Worm (Caenorhabditis elegans) whole organism, L2 larva: ENCODE measurements around the gene adt-3.

Experiments used
- C34F6.9 ChIP-seq: fragments of 150-350 bp; optimal IDR thresholded peaks from 2 replicates; lab custom pipeline; 2014; ENCODE audit warnings: missing biosample characterization, missing genetic modification characterization
- R02D3.7 ChIP-seq: fragments of 150-350 bp; optimal IDR thresholded peaks from 2 replicates; lab custom pipeline; 2014; ENCODE audit warnings: missing biosample characterization, missing genetic modification characterization
- ZK546.5 ChIP-seq: sonication (generic microtip); optimal IDR thresholded peaks from 2 replicates; lab custom pipeline; 2017; ENCODE audit warnings: missing biosample characterization, missing genetic modification characterization
- aly-2 ChIP-seq: fragments of 150-350 bp; optimal IDR thresholded peaks from 2 replicates; lab custom pipeline; 2014; ENCODE audit warnings: missing biosample characterization, missing genetic modification characterization
- ama-1 ChIP-seq: fragments of 150-350 bp; optimal IDR thresholded peaks from 2 replicates; lab custom pipeline; 2018; ENCODE audit warnings: inconsistent platforms
- blmp-1 ChIP-seq: sonication (generic microtip); optimal IDR thresholded peaks from 2 replicates; lab custom pipeline; 2017; ENCODE audit warnings: missing genetic modification characterization, mild to moderate bottlenecking, missing compliant biosample characterization, antibody characterized with exemption, moderate library complexity; ENCODE audit not compliant: insufficient read depth
- ceh-16 ChIP-seq: fragments of 150-350 bp; optimal IDR thresholded peaks from 2 replicates; lab custom pipeline; 2014; ENCODE audit warnings: missing biosample characterization, missing genetic modification characterization
- crh-2 ChIP-seq: sonication (generic microtip); optimal IDR thresholded peaks from 2 replicates; lab custom pipeline; 2017; ENCODE audit warnings: missing biosample characterization, missing genetic modification characterization
- dmd-4 ChIP-seq: sonication (generic microtip); optimal IDR thresholded peaks from 2 replicates; lab custom pipeline; 2017; ENCODE audit warnings: missing biosample characterization, missing genetic modification characterization
- egl-27 ChIP-seq: sonication (generic microtip); optimal IDR thresholded peaks from 3 replicates; lab custom pipeline; 2017; ENCODE audit warnings: missing biosample characterization, missing genetic modification reagents, missing genetic modification characterization
- elt-1 ChIP-seq: fragments of 150-350 bp; optimal IDR thresholded peaks from 2 replicates; lab custom pipeline; 2014; ENCODE audit warnings: missing biosample characterization, missing genetic modification characterization
- elt-3 ChIP-seq: sonication (generic microtip); optimal IDR thresholded peaks from 2 replicates; lab custom pipeline; 2017; ENCODE audit warnings: missing biosample characterization, missing genetic modification characterization
- fos-1 ChIP-seq: fragments of 150-350 bp; optimal IDR thresholded peaks from 2 replicates; lab custom pipeline; 2014; ENCODE audit warnings: missing biosample characterization, missing genetic modification characterization
- gmeb-1 ChIP-seq: fragments of 150-350 bp; optimal IDR thresholded peaks from 2 replicates; lab custom pipeline; 2014; ENCODE audit warnings: missing biosample characterization, missing genetic modification characterization
- lin-11 ChIP-seq: fragments of 150-350 bp; sonication (generic microtip); optimal IDR thresholded peaks from 2 replicates; lab custom pipeline; 2014; ENCODE audit warnings: missing biosample characterization, missing genetic modification characterization, inconsistent platforms, mixed read lengths
- lin-13 ChIP-seq: fragments of 150-350 bp; optimal IDR thresholded peaks from 2 replicates; lab custom pipeline; 2014; ENCODE audit warnings: missing biosample characterization, missing genetic modification reagents, missing genetic modification characterization
- lsy-2 ChIP-seq, 2 experiments: fragments of 150-350 bp in 1 of 2; sonication (generic microtip) in 1 of 2; optimal IDR thresholded peaks; 2 replicates each; lab custom pipeline; 2014 to 2017; ENCODE audit warnings: missing biosample characterization in 2 of 2, missing genetic modification characterization in 2 of 2
- mab-5 ChIP-seq: fragments of 150-350 bp; optimal IDR thresholded peaks from 2 replicates; lab custom pipeline; 2014; ENCODE audit warnings: missing biosample characterization, missing genetic modification characterization
- mbf-1 ChIP-seq: sonication (generic microtip); optimal IDR thresholded peaks from 2 replicates; lab custom pipeline; 2017; ENCODE audit warnings: missing biosample characterization, missing genetic modification characterization
- nhr-10 ChIP-seq: sonication (generic microtip); optimal IDR thresholded peaks from 2 replicates; lab custom pipeline; 2017; ENCODE audit warnings: missing biosample characterization, missing genetic modification characterization
- nhr-11 ChIP-seq: fragments of 150-350 bp; optimal IDR thresholded peaks from 2 replicates; lab custom pipeline; 2014; ENCODE audit warnings: missing biosample characterization, missing genetic modification characterization
- nhr-12 ChIP-seq: fragments of 150-350 bp; optimal IDR thresholded peaks from 2 replicates; lab custom pipeline; 2014; ENCODE audit warnings: missing biosample characterization, missing genetic modification characterization
- nhr-129 ChIP-seq: fragments of 150-350 bp; optimal IDR thresholded peaks from 2 replicates; lab custom pipeline; 2014; ENCODE audit warnings: missing biosample characterization, missing genetic modification characterization
- nhr-21 ChIP-seq: fragments of 150-350 bp; optimal IDR thresholded peaks from 2 replicates; lab custom pipeline; 2014; ENCODE audit warnings: missing biosample characterization, missing genetic modification characterization
- nhr-237 ChIP-seq: fragments of 150-350 bp; optimal IDR thresholded peaks from 2 replicates; lab custom pipeline; 2014; ENCODE audit warnings: missing biosample characterization, missing genetic modification characterization
- nhr-25 ChIP-seq: fragments of 150-350 bp; sonication (generic microtip); optimal IDR thresholded peaks from 3 replicates; lab custom pipeline; 2014; ENCODE audit warnings: missing biosample characterization, missing genetic modification characterization
- nhr-77 ChIP-seq: fragments of 150-350 bp; optimal IDR thresholded peaks from 2 replicates; lab custom pipeline; 2014; ENCODE audit warnings: missing biosample characterization, missing genetic modification characterization
- peb-1 ChIP-seq: fragments of 150-350 bp; optimal IDR thresholded peaks from 2 replicates; lab custom pipeline; 2014; ENCODE audit warnings: missing biosample characterization, missing genetic modification characterization
- sem-4 ChIP-seq: fragments of 150-350 bp; optimal IDR thresholded peaks from 2 replicates; lab custom pipeline; 2014; ENCODE audit warnings: missing biosample characterization, missing genetic modification reagents, missing genetic modification characterization
- sma-3 ChIP-seq: sonication (generic microtip); optimal IDR thresholded peaks from 2 replicates; lab custom pipeline; 2016; ENCODE audit warnings: missing genetic modification reagents, missing genetic modification characterization, missing compliant biosample characterization
- sma-9 ChIP-seq, 2 experiments: fragments of 150-350 bp in 1 of 2; sonication (generic microtip) in 1 of 2; optimal IDR thresholded peaks; 2 replicates each; lab custom pipeline; 2014 to 2016; ENCODE audit warnings: missing genetic modification characterization in 2 of 2, mild to moderate bottlenecking in 1 of 2, missing biosample characterization in 1 of 2, missing compliant biosample characterization in 1 of 2, missing genetic modification reagents in 1 of 2, moderate library complexity in 1 of 2
- snpc-4 ChIP-seq: fragments of 150-350 bp; optimal IDR thresholded peaks from 2 replicates; lab custom pipeline; 2014; ENCODE audit warnings: missing biosample characterization, missing genetic modification characterization
- unc-39 ChIP-seq: fragments of 150-350 bp; optimal IDR thresholded peaks from 2 replicates; lab custom pipeline; 2014; ENCODE audit warnings: missing biosample characterization, missing genetic modification characterization
- zag-1 ChIP-seq: fragments of 150-350 bp; optimal IDR thresholded peaks from 2 replicates; lab custom pipeline; 2014; ENCODE audit warnings: missing biosample characterization, missing genetic modification characterization
- ztf-1 ChIP-seq: fragments of 200-800 bp; sonication (Bioruptor generic); conservative IDR thresholded peaks from 2 replicates; pipeline ENCODE4 v1.3.6; 2022; ENCODE audit warnings: missing genetic modification characterization, missing compliant biosample characterization
- ztf-11 ChIP-seq: sonication (generic microtip); optimal IDR thresholded peaks from 2 replicates; lab custom pipeline; 2017; ENCODE audit warnings: missing biosample characterization, missing genetic modification characterization
- ztf-4 ChIP-seq: fragments of 150-350 bp; optimal IDR thresholded peaks from 2 replicates; lab custom pipeline; 2014; ENCODE audit warnings: missing biosample characterization, missing genetic modification characterization

The adt-3 gene

DNA sequence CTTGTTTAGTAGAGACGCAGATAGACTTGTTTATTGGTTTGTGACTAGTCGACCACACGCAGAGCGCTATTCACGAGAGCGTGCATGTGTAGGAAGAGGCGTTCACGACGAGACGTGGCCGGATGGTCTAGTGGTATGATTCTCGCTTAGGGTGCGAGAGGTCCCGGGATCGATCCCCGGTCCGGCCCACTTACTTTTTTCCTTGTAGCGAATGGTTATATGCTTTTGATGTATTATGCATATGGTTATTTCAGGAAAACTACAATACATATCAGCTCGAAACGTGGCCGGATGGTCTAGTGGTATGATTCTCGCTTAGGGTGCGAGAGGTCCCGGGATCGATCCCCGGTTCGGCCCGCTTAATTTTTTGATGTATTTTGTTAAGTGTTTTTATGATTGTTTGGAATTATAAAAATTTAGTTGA lies 38.5 kb downstream of the adt-3 start (continued):
- TF ChIP-seq lsy-2 (tag; optimal IDR thresholded peaks at IDR 0.05; lab: Kevin White, UChicago) = peak in 1 of 2 experiments; percentile 69
- TF ChIP-seq ztf-1 (GFP tag; lab: Robert Waterston, UW) = no peak
- TF ChIP-seq sma-9 (GFP tag; optimal IDR thresholded peaks at IDR 0.05; lab: Kevin White, UChicago) = peak; percentile 72
- no peak for TF ChIP-seq sma-9 (tag; optimal IDR thresholded peaks at IDR 0.05; lab: Kevin White, UChicago)
- no peak for TF ChIP-seq peb-1
- no peak for TF ChIP-seq nhr-25 (tag; lab: Kevin White, UChicago)
- TF ChIP-seq egl-27 = peak; percentile 59
- no peak for TF ChIP-seq nhr-12
- no peak for TF ChIP-seq nhr-11
- TF ChIP-seq sma-3 (GFP tag; lab: Kevin White, UChicago) = peak; percentile 76
- no peak for TF ChIP-seq nhr-77 (tag; lab: Kevin White, UChicago)
- TF ChIP-seq mab-5 (tag; lab: Kevin White, UChicago) = peak; percentile 67

DNA sequence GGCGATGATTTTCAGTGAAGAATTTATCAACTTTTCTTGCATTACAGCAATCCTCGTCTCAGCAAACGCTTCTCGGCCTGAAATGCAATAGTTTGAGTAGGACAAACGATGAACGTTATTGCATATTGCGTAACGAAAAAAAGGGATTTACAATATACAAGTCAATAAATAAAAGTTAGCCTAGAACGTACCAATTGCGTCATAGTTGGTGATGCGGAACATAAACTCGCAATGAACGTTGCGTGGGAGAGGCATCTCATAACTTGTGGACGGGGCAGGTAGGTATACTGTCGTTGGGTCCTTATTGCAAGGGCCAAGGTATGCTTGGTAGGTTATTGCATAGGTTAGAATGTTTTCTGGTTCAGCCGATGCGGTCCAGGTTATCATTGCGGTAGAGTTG lies 39.3 kb downstream of the adt-3 start:
- no peak for TF ChIP-seq nhr-25 (tag; lab: Kevin White, UChicago)
- TF ChIP-seq elt-3 (tag; lab: Kevin White, UChicago) = no peak
- no peak for TF ChIP-seq zag-1 (tag; lab: Kevin White, UChicago)
- no peak for TF ChIP-seq ztf-1 (GFP tag; lab: Robert Waterston, UW)
- TF ChIP-seq nhr-21 (tag; lab: Kevin White, UChicago) = no peak
- TF ChIP-seq nhr-237 (tag; lab: Kevin White, UChicago) = no peak
- no peak for TF ChIP-seq lin-11 (tag; lab: Kevin White, UChicago)
- TF ChIP-seq unc-39 (tag; lab: Kevin White, UChicago) = no peak
- no peak for TF ChIP-seq nhr-129
- TF ChIP-seq nhr-12 = no peak
- no peak for TF ChIP-seq lsy-2 (tag; optimal IDR thresholded peaks at IDR 0.05; lab: Kevin White, UChicago)
- no peak for TF ChIP-seq sma-9 (GFP tag; optimal IDR thresholded peaks at IDR 0.05; lab: Kevin White, UChicago)
- TF ChIP-seq sma-9 (tag; optimal IDR thresholded peaks at IDR 0.05; lab: Kevin White, UChicago) = no peak
- no peak for TF ChIP-seq elt-1 (tag; lab: Kevin White, UChicago)
- no peak for TF ChIP-seq nhr-10 (tag; lab: Kevin White, UChicago)
- TF ChIP-seq ztf-4 (tag; lab: Kevin White, UChicago) = no peak

DNA sequence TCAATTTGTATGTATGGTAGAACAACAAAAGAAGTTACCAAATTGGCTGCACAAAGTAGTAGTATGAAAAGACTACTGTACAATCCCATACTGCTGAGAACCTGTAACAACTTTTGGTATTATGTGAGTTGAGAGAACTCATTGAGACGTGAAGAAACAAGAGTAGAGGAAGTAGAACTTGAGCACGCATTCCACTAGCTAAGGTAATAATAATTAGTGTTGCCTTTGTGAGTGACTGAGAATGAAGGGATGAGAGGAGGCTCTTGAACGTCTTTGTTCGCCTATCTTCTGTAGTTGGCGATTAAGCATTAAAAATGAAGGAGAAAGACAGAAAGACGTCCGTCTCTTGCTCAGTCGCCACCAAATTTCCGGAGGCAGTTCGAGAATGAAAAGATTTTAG lies 42.1 kb downstream of the adt-3 start, which contains the start of gene C16B8.4:
C16B8.4 (minus strand) TSS at position 101 of the 400 bp plus-strand sequence.
- no peak for TF ChIP-seq lin-13 (GFP tag; lab: Kevin White, UChicago)
- TF ChIP-seq dmd-4 (tag; lab: Kevin White, UChicago) = no peak
- TF ChIP-seq mbf-1 (tag; lab: Kevin White, UChicago) = no peak
- no peak for TF ChIP-seq nhr-10 (tag; lab: Kevin White, UChicago)
- no peak for TF ChIP-seq C34F6.9 (tag; lab: Kevin White, UChicago)
- no peak for TF ChIP-seq egl-27
- no peak for TF ChIP-seq ceh-16 (tag; lab: Kevin White, UChicago)
- no peak for TF ChIP-seq ztf-4 (tag; lab: Kevin White, UChicago)
- TF ChIP-seq, all 48 proteins: peak for 0

DNA sequence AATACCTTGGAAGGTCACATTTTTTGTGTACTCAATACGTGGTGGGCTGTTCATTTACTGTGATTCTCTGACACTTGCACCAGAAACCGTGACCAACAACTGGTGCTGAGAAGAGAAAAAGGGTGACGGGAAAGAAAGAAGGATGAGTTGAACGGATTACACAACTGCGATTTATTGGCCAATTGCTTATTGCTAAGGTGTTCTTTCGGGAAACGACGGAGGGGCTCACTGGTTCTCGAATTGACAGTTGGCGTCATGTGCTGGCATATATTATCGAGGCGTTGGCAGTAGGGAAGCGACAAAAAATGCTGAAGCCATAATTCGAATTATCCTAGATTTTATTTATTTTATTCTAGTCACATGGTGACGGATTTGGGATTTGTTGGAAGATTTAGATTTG lies 42.7 kb downstream of the adt-3 start:
- no peak for TF ChIP-seq sma-9 (GFP tag; optimal IDR thresholded peaks at IDR 0.05; lab: Kevin White, UChicago)
- no peak for TF ChIP-seq sma-9 (tag; optimal IDR thresholded peaks at IDR 0.05; lab: Kevin White, UChicago)
- no peak for TF ChIP-seq zag-1 (tag; lab: Kevin White, UChicago)
- TF ChIP-seq ama-1 (lab: Kevin White, UChicago) = no peak
- TF ChIP-seq sem-4 = no peak
- no peak for TF ChIP-seq blmp-1
- TF ChIP-seq ztf-11 (tag; lab: Kevin White, UChicago) = no peak
- TF ChIP-seq crh-2 (tag; lab: Kevin White, UChicago) = no peak
- TF ChIP-seq aly-2 (tag; lab: Kevin White, UChicago) = no peak
- no peak for TF ChIP-seq nhr-10 (tag; lab: Kevin White, UChicago)
- TF ChIP-seq snpc-4 (tag; lab: Kevin White, UChicago) = no peak
- no peak for TF ChIP-seq nhr-21 (tag; lab: Kevin White, UChicago)

DNA sequence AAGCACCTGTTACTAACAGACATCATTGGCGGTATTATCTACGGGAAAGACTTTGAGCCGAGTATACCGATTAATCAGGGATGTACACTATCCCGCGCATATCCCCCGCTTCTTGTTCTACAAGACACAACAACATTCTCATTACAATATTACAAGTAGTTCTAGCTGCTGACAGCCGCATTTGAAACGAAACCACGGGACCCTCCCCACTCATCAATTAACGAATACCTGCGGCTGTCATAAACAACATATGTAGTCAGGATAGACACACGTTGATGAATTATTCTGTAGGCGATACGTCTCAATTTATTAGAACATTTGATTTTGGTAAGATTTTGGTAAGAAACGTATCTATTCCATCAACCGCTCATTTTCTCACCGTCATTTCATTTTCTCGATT lies 45.3 kb downstream of the adt-3 start:
- TF ChIP-seq R02D3.7 (no peak), ztf-11 (tag; lab: Kevin White, UChicago) (no peak), fos-1 (tag; lab: Kevin White, UChicago) (no peak), nhr-25 (tag; lab: Kevin White, UChicago) (no peak), gmeb-1 (tag; lab: Kevin White, UChicago) (no peak), ZK546.5 (tag; lab: Kevin White, UChicago) (no peak), nhr-10 (tag; lab: Kevin White, UChicago) (no peak), elt-3 (tag; lab: Kevin White, UChicago) (no peak)
